Worm (Caenorhabditis elegans) whole organism, L4/young adult: ENCODE data around the gene F23A7.5.

Source experiments
- W03F9.2 ChIP-seq: fragments of 150-350 bp; optimal IDR thresholded peaks from 2 replicates; lab custom pipeline; 2014; ENCODE audit warnings: missing biosample characterization, missing genetic modification characterization
- dao-5 ChIP-seq: sonication (generic microtip); optimal IDR thresholded peaks from 2 replicates; lab custom pipeline; 2016; ENCODE audit warnings: missing genotype, missing genetic modification characterization, moderate library complexity, missing compliant biosample characterization
- him-1 ChIP-seq: sonication (generic microtip); optimal IDR thresholded peaks from 2 replicates; lab custom pipeline; 2016; ENCODE audit warnings: missing genotype, missing genetic modification reagents, missing genetic modification characterization, missing compliant biosample characterization

ce11 chrX:16209660-16210059 is 19.1 kb upstream of the F23A7.5 start:
- peak; percentile 81 for TF ChIP-seq dao-5 (tag; lab: Kevin White, UChicago)
- TF ChIP-seq him-1 (tag; lab: Kevin White, UChicago), result peak; percentile 71
- peak; percentile 42 for TF ChIP-seq W03F9.2
